Worm (Caenorhabditis elegans) whole organism, L4/young adult: Measurements from ENCODE around the gene zip-9.

Experiments
- W03F9.2 ChIP-seq: fragments of 150-350 bp; optimal IDR thresholded peaks from 2 replicates; lab custom pipeline; 2014; ENCODE audit warnings: missing biosample characterization, missing genetic modification characterization
- dao-5 ChIP-seq: sonication (generic microtip); optimal IDR thresholded peaks from 2 replicates; lab custom pipeline; 2016; ENCODE audit warnings: missing genotype, missing genetic modification characterization, moderate library complexity, missing compliant biosample characterization
- him-1 ChIP-seq: sonication (generic microtip); optimal IDR thresholded peaks from 2 replicates; lab custom pipeline; 2016; ENCODE audit warnings: missing genotype, missing genetic modification reagents, missing genetic modification characterization, missing compliant biosample characterization

Gene zip-9

ce11 chrV:10909959-10910358 lies 32.3 kb upstream of the zip-9 start:
- TF ChIP-seq him-1, result no peak
- TF ChIP-seq dao-5, result no peak
- TF ChIP-seq W03F9.2 (tag; lab: Kevin White, UChicago), result no peak

ce11 chrV:10915922-10916321 lies 26.3 kb upstream of the zip-9 start:
- no peak for TF ChIP-seq dao-5
- TF ChIP-seq him-1, result no peak
- no peak for TF ChIP-seq W03F9.2 (tag; lab: Kevin White, UChicago)

- TF ChIP-seq dao-5, result no peak
- no peak for TF ChIP-seq W03F9.2 (tag; lab: Kevin White, UChicago)
- TF ChIP-seq him-1, result no peak
Measured at ce11 chrV:10918373-10918772, 23.9 kb upstream of the zip-9 start, which contains the start of gene F58B4.2. Gene F58B4.2, minus strand, starts transcription at chrV:10918473.

- TF ChIP-seq dao-5 (no peak), him-1 (no peak), W03F9.2 (tag; lab: Kevin White, UChicago) (no peak)
Measured at ce11 chrV:10921747-10922146, 20.5 kb upstream of the zip-9 start, which contains the start of gene nas-31. Gene nas-31, minus strand, starts transcription at chrV:10921847.

ce11 chrV:10923229-10923628 lies 19.0 kb upstream of the zip-9 start, which contains the start of gene F58B4.7:
Gene F58B4.7, minus strand, starts transcription at chrV:10923329.
- TF ChIP-seq him-1, result no peak
- TF ChIP-seq W03F9.2 (tag; lab: Kevin White, UChicago), result no peak
- TF ChIP-seq dao-5, result no peak

ce11 chrV:10924731-10925130 lies 17.5 kb upstream of the zip-9 start, which contains the start of gene F58B4.6:
Gene F58B4.6, plus strand, starts transcription at chrV:10925031.
- no peak for TF ChIP-seq him-1
- no peak for TF ChIP-seq W03F9.2 (tag; lab: Kevin White, UChicago)
- TF ChIP-seq dao-5, result no peak

ce11 chrV:10925658-10926057 lies 16.6 kb upstream of the zip-9 start:
- TF ChIP-seq dao-5 (no peak), W03F9.2 (tag; lab: Kevin White, UChicago) (no peak), him-1 (no peak)

- TF ChIP-seq dao-5 (no peak), him-1 (no peak), W03F9.2 (tag; lab: Kevin White, UChicago) (no peak)
Measured at ce11 chrV:10929511-10929910, 12.8 kb upstream of the zip-9 start, which contains the start of gene F58B4.3. Gene F58B4.3, plus strand, starts transcription at chrV:10929811.

- TF ChIP-seq dao-5, result no peak
- TF ChIP-seq him-1, result no peak
- no peak for TF ChIP-seq W03F9.2 (tag; lab: Kevin White, UChicago)
Measured at ce11 chrV:10931189-10931588, 11.1 kb upstream of the zip-9 start, which contains the start of gene scvp-1. Gene scvp-1, minus strand, starts transcription at chrV:10931289.

- TF ChIP-seq dao-5 (no peak), him-1 (no peak), W03F9.2 (tag; lab: Kevin White, UChicago) (peak; percentile 21)
Measured at ce11 chrV:10932411-10932810, 9.8 kb upstream of the zip-9 start, which contains the start of gene F58B4.5. Gene F58B4.5, plus strand, starts transcription at chrV:10932693.

ce11 chrV:10936681-10937080 lies 5.6 kb upstream of the zip-9 start, which contains the start of gene F17C11.12:
Gene F17C11.12, minus strand, starts transcription at chrV:10936920.
- no peak for TF ChIP-seq W03F9.2 (tag; lab: Kevin White, UChicago)
- no peak for TF ChIP-seq him-1
- no peak for TF ChIP-seq dao-5

ce11 chrV:10937294-10937693 lies 5.0 kb upstream of the zip-9 start:
- peak; percentile 10 for TF ChIP-seq W03F9.2 (tag; lab: Kevin White, UChicago)
- TF ChIP-seq him-1, result no peak

ce11 chrV:10938739-10939138 lies 3.5 kb upstream of the zip-9 start, which contains the start of gene F17C11.11:
Gene F17C11.11, minus strand, starts transcription at chrV:10938817.
- TF ChIP-seq him-1 (no peak), W03F9.2 (tag; lab: Kevin White, UChicago) (no peak), dao-5 (no peak)

ce11 chrV:10939990-10940570 lies 2.2 kb upstream of the zip-9 start:
- no peak for TF ChIP-seq W03F9.2 (tag; lab: Kevin White, UChicago)
- no peak for TF ChIP-seq dao-5
- TF ChIP-seq him-1, result no peak

ce11 chrV:10940571-10940991 lies 1.7 kb upstream of the zip-9 start:
- TF ChIP-seq W03F9.2 (tag; lab: Kevin White, UChicago), result peak; percentile 19
- TF ChIP-seq dao-5, result no peak

- TF ChIP-seq W03F9.2 (tag; lab: Kevin White, UChicago) (no peak), him-1 (no peak), dao-5 (no peak)
Measured at ce11 chrV:10941150-10941549, 1.1 kb upstream of the zip-9 start, which contains the start of gene F17C11.26. Gene F17C11.26, plus strand, starts transcription at chrV:10941450.
